Worm (Caenorhabditis elegans): ENCODE results near the gene irld-19.

The irld-19 gene

ce11 chrIII:12713862-12714261 is 50.3 kb downstream of the irld-19 start (continued):
- TF ChIP-seq R02D3.7 (tag; optimal IDR thresholded peaks at IDR 0.05): no peak
- no peak for TF ChIP-seq nhr-28 (tag; optimal IDR thresholded peaks at IDR 0.05)

- no peak for TF ChIP-seq ZK546.5 (tag; optimal IDR thresholded peaks at IDR 0.05)
- TF ChIP-seq nhr-12 (tag; optimal IDR thresholded peaks at IDR 0.05): no peak
- TF ChIP-seq ceh-16 (tag; optimal IDR thresholded peaks at IDR 0.05): no peak
- TF ChIP-seq snpc-4 (tag; optimal IDR thresholded peaks at IDR 0.05): no peak
- no peak for TF ChIP-seq nfya-1 (tag; optimal IDR thresholded peaks at IDR 0.05; ENCODE audit: insufficient read depth)
- TF ChIP-seq aly-2 (tag; optimal IDR thresholded peaks at IDR 0.05): no peak
- TF ChIP-seq daf-12 (tag; optimal IDR thresholded peaks at IDR 0.05): no peak
- TF ChIP-seq tbx-2 (tag; optimal IDR thresholded peaks at IDR 0.05): no peak
- TF ChIP-seq pha-4 (tag; optimal IDR thresholded peaks at IDR 0.05): no peak
- TF ChIP-seq lin-39 (tag; optimal IDR thresholded peaks at IDR 0.05): no peak
Observed at ce11 chrIII:12711682-12712081, 52.5 kb downstream of the irld-19 start.

ce11 chrIII:12711217-12711616 is 52.9 kb downstream of the irld-19 start, which contains the start of gene hut-1:
hut-1 (plus strand) TSS chrIII:12711560.
- peak; percentile 9 for TF ChIP-seq snpc-4 (tag; optimal IDR thresholded peaks at IDR 0.05)
- TF ChIP-seq pha-4 (tag; optimal IDR thresholded peaks at IDR 0.05): peak; percentile 84
- TF ChIP-seq lin-39 (tag; optimal IDR thresholded peaks at IDR 0.05): peak; percentile 38
- peak; percentile 93 for TF ChIP-seq egl-5 (tag; optimal IDR thresholded peaks at IDR 0.05)
- no peak for TF ChIP-seq ztf-11 (tag; optimal IDR thresholded peaks at IDR 0.05)
- peak; percentile 44 for TF ChIP-seq lin-15B (tag; optimal IDR thresholded peaks at IDR 0.05)
- TF ChIP-seq nhr-23 (tag; optimal IDR thresholded peaks at IDR 0.05): peak; percentile 16
- peak; percentile 68 for TF ChIP-seq nfya-1 (tag; optimal IDR thresholded peaks at IDR 0.05; ENCODE audit: insufficient read depth)
- no peak for TF ChIP-seq zag-1 (tag; optimal IDR thresholded peaks at IDR 0.05)
- TF ChIP-seq nhr-237 (tag; optimal IDR thresholded peaks at IDR 0.05): no peak
- peak; percentile 63 for TF ChIP-seq hmg-11 (tag; optimal IDR thresholded peaks at IDR 0.05)

Measured in whole organism, L3 larva.